Worm (Caenorhabditis elegans): Measurements from ENCODE around the gene T01H3.5.

- TF ChIP-seq aha-1 (tag; optimal IDR thresholded peaks at IDR 0.05) (no peak), nhr-76 (tag; optimal IDR thresholded peaks at IDR 0.05) (no peak), ama-1 (optimal IDR thresholded peaks at IDR 0.05) (no peak), unc-62 (GFP tag; optimal IDR thresholded peaks at IDR 0.05) (no peak), nhr-237 (tag; optimal IDR thresholded peaks at IDR 0.05) (no peak), rnt-1 (tag; optimal IDR thresholded peaks at IDR 0.05) (no peak), fos-1 (tag; optimal IDR thresholded peaks at IDR 0.05) (no peak), mdl-1 (tag; optimal IDR thresholded peaks at IDR 0.05) (no peak), sptf-1 (tag; optimal IDR thresholded peaks at IDR 0.05) (no peak)
These were observed 49.2 kb downstream of the T01H3.5 start, which contains the start of gene spv-1 for ce11 chrII:7928600-7928999.

Measured in whole organism, L1 larva.